Worm (Caenorhabditis elegans) whole organism, L1 larva: Measurements from ENCODE around the gene ymel-1.

Source experiments
- C16A3.4 ChIP-seq: fragments of 150-350 bp; optimal IDR thresholded peaks from 2 replicates; lab custom pipeline; 2014; ENCODE audit warnings: missing biosample characterization, missing genetic modification characterization
- F16B12.6 ChIP-seq: fragments of 150-350 bp; optimal IDR thresholded peaks from 2 replicates; lab custom pipeline; 2014; ENCODE audit warnings: missing biosample characterization, missing genetic modification characterization
- Y116A8C.19 ChIP-seq: sonication (generic microtip); optimal IDR thresholded peaks from 2 replicates; lab custom pipeline; 2016; ENCODE audit warnings: missing compliant biosample characterization, missing genetic modification characterization, borderline replicate concordance
- aha-1 ChIP-seq: fragments of 150-350 bp; optimal IDR thresholded peaks from 2 replicates; lab custom pipeline; 2014; ENCODE audit warnings: missing biosample characterization, missing genetic modification characterization
- ama-1 ChIP-seq: fragments of 150-350 bp; optimal IDR thresholded peaks from 2 replicates; lab custom pipeline; 2014
- blmp-1 ChIP-seq: fragments of 150-350 bp; optimal IDR thresholded peaks from 2 replicates; lab custom pipeline; 2014; ENCODE audit warnings: missing biosample characterization, missing genetic modification characterization
- ceh-63 ChIP-seq: fragments of 200-800 bp; sonication (Bioruptor generic); optimal IDR thresholded peaks from 2 replicates; lab custom pipeline; 2018; ENCODE audit warnings: mild to moderate bottlenecking, missing genetic modification characterization, missing compliant biosample characterization
- dpl-1 ChIP-seq, 3 experiments: fragments of 150-350 bp in 2 of 3; sonication (generic microtip) in 1 of 3; optimal IDR thresholded peaks; 2 replicates each; lab custom pipeline; 2014 to 2017; ENCODE audit warnings: missing biosample characterization in 3 of 3, missing genetic modification characterization in 3 of 3, missing genetic modification reagents in 3 of 3
- efl-1 ChIP-seq, 4 experiments: fragments of 150-350 bp; optimal IDR thresholded peaks in 3 of 4; peaks in 1 of 4; 1 replicate in 1 of 4; 2 replicates in 3 of 4; lab custom pipeline; 2014; ENCODE audit warnings: missing biosample characterization in 2 of 4, missing genetic modification characterization in 2 of 4, missing genetic modification reagents in 2 of 4
- egl-13 ChIP-seq: sonication (generic microtip); optimal IDR thresholded peaks from 2 replicates; lab custom pipeline; 2016; ENCODE audit warnings: missing genotype, missing genetic modification reagents, missing genetic modification characterization, missing compliant biosample characterization
- ets-5 ChIP-seq: fragments of 200-800 bp; sonication (Bioruptor generic); IDR thresholded peaks from 2 replicates; pipeline ENCODE4 v1.3.6; 2022; ENCODE audit warnings: missing genetic modification characterization, missing compliant biosample characterization
- fkh-10 ChIP-seq: sonication (generic microtip); optimal IDR thresholded peaks from 2 replicates; lab custom pipeline; 2017; ENCODE audit warnings: missing biosample characterization, missing genetic modification reagents, missing genetic modification characterization
- fkh-8 ChIP-seq: sonication (generic microtip); optimal IDR thresholded peaks from 2 replicates; lab custom pipeline; 2016; ENCODE audit warnings: mild to moderate bottlenecking, missing genetic modification characterization, missing compliant biosample characterization
- hlh-17 ChIP-seq: fragments of 200-800 bp; sonication (Bioruptor generic); optimal IDR thresholded peaks from 2 replicates; lab custom pipeline; 2018; ENCODE audit warnings: missing genetic modification characterization, mild to moderate bottlenecking, missing compliant biosample characterization, moderate library complexity, borderline replicate concordance
- hlh-4 ChIP-seq: sonication (generic microtip); optimal IDR thresholded peaks from 2 replicates; lab custom pipeline; 2016; ENCODE audit warnings: mild to moderate bottlenecking, missing genetic modification characterization, missing compliant biosample characterization
- hpl-2 ChIP-seq: fragments of 150-350 bp; optimal IDR thresholded peaks from 2 replicates; lab custom pipeline; 2014; ENCODE audit warnings: missing biosample characterization, missing genetic modification reagents, missing genetic modification characterization
- isw-1 ChIP-seq: fragments of 200-800 bp; sonication (Bioruptor generic); IDR thresholded peaks from 2 replicates; pipeline ENCODE4 v1.3.6; 2022; ENCODE audit warnings: missing genetic modification characterization, missing compliant biosample characterization
- jun-1 ChIP-seq: fragments of 150-350 bp; optimal IDR thresholded peaks from 2 replicates; lab custom pipeline; 2014; ENCODE audit warnings: missing biosample characterization, missing genetic modification reagents, missing genetic modification characterization
- lin-14 ChIP-seq: fragments of 200-800 bp; sonication (Bioruptor generic); optimal IDR thresholded peaks from 2 replicates; lab custom pipeline; 2018; ENCODE audit warnings: mild to moderate bottlenecking, missing genetic modification characterization, moderate library complexity, missing compliant biosample characterization
- lin-35 ChIP-seq, 2 experiments: fragments of 150-350 bp; optimal IDR thresholded peaks; 2 replicates each; lab custom pipeline; 2014; ENCODE audit warnings: missing biosample characterization in 2 of 2, missing genetic modification characterization in 2 of 2, missing genetic modification reagents in 2 of 2
- lir-3 ChIP-seq: sonication (generic microtip); optimal IDR thresholded peaks from 2 replicates; lab custom pipeline; 2016; ENCODE audit warnings: mild to moderate bottlenecking, missing genetic modification characterization, moderate library complexity, missing compliant biosample characterization; ENCODE audit not compliant: poor library complexity
- lsy-2 ChIP-seq, 2 experiments: fragments of 150-350 bp; optimal IDR thresholded peaks; 2 replicates each; lab custom pipeline; 2014; ENCODE audit warnings: missing biosample characterization in 2 of 2, missing genetic modification characterization in 2 of 2
- nhr-71 ChIP-seq: sonication (generic microtip); optimal IDR thresholded peaks from 2 replicates; lab custom pipeline; 2016; ENCODE audit warnings: mild to moderate bottlenecking, missing genetic modification characterization, moderate library complexity, missing compliant biosample characterization
- nhr-84 ChIP-seq: sonication (generic microtip); optimal IDR thresholded peaks from 2 replicates; lab custom pipeline; 2017; ENCODE audit warnings: missing biosample characterization, missing genetic modification characterization
- nhr-85 ChIP-seq: sonication (generic microtip); peaks from one replicate; lab custom pipeline; 2016; ENCODE audit warnings: missing genetic modification characterization, inconsistent platforms, missing compliant biosample characterization
- nhr-90 ChIP-seq: sonication (generic microtip); optimal IDR thresholded peaks from 2 replicates; lab custom pipeline; 2016; ENCODE audit warnings: mild to moderate bottlenecking, missing genetic modification characterization, missing compliant biosample characterization; ENCODE audit not compliant: poor library complexity
- skn-1 ChIP-seq: fragments of 150-350 bp; optimal IDR thresholded peaks from 2 replicates; lab custom pipeline; 2014; ENCODE audit warnings: missing biosample characterization, missing genetic modification characterization
- snpc-4 ChIP-seq: fragments of 150-350 bp; optimal IDR thresholded peaks from 2 replicates; lab custom pipeline; 2014; ENCODE audit warnings: missing biosample characterization, missing genetic modification characterization
- tlp-1 ChIP-seq: fragments of 150-350 bp; optimal IDR thresholded peaks from 2 replicates; lab custom pipeline; 2014; ENCODE audit warnings: missing biosample characterization, missing genetic modification characterization
- unc-130 ChIP-seq: fragments of 150-350 bp; optimal IDR thresholded peaks from 2 replicates; lab custom pipeline; 2017; ENCODE audit warnings: missing biosample characterization, missing genetic modification characterization, inconsistent platforms
- unc-30 ChIP-seq: sonication (generic microtip); optimal IDR thresholded peaks from 2 replicates; lab custom pipeline; 2017; ENCODE audit warnings: missing biosample characterization, missing genetic modification characterization
- unc-86 ChIP-seq: sonication (generic microtip); optimal IDR thresholded peaks from 2 replicates; lab custom pipeline; 2016; ENCODE audit warnings: missing genetic modification characterization, missing compliant biosample characterization
- unc-98 ChIP-seq: fragments of 200-800 bp; sonication (Bioruptor generic); IDR thresholded peaks from 2 replicates; pipeline ENCODE4 v1.3.6; 2022; ENCODE audit warnings: missing genetic modification characterization, missing compliant biosample characterization
- xbp-1 ChIP-seq: sonication (generic microtip); optimal IDR thresholded peaks from 2 replicates; lab custom pipeline; 2016; ENCODE audit warnings: missing genetic modification characterization, missing compliant biosample characterization
- ztf-11 ChIP-seq, 2 experiments: sonication (generic microtip); optimal IDR thresholded peaks; 2 replicates each; lab custom pipeline; 2016 to 2017; ENCODE audit warnings: missing genetic modification characterization in 2 of 2, missing biosample characterization in 1 of 2, missing compliant biosample characterization in 1 of 2

Gene ymel-1

DNA sequence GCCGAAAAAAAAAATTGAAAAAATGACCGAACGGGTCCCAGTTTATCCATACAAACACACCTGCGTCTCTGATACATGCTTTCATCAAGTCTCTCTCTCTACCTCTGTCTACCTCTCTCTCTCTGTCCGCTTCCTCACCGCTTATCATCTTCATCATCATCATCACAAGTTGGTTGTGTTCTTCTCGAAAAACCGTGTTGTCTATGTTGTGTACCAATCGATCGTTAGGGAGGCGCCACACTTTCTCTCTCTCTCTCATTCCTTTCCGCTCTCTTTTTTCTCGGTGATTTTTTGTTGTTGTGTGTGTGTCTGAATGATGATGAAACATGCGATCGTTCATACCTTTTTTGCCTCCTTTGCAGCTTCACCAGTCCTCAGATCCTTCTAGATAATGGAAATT lies 47.7 kb downstream of the ymel-1 start (continued):
- TF ChIP-seq ets-5 (GFP tag; lab: Robert Waterston, UW): no peak
- no peak for TF ChIP-seq fkh-8 (tag; lab: Kevin White, UChicago)
- TF ChIP-seq xbp-1 (tag; lab: Kevin White, UChicago): no peak
- TF ChIP-seq nhr-90 (tag; lab: Kevin White, UChicago): peak; percentile 27
- no peak for TF ChIP-seq Y116A8C.19

DNA sequence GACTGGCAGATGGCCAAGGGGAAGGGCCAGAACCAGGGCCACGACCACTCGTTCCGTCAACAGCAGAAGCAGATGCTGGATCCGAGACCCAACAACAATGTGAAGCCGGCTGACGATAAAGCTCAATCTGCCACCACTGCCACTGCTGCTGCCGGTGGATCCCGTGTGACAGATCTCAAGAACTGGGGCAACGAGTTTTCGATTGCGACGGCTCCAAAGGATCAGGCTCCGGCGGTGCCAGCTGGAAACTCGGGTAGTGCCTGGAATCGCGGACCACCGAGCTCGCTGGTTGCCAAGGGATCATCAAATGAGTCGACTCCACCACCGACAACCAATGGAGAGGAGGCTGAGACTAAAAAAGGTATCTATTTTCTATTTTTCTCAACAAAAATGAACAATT lies 48.5 kb downstream of the ymel-1 start:
- TF ChIP-seq aha-1 (tag; lab: Kevin White, UChicago) (no peak), unc-98 (GFP tag; lab: Robert Waterston, UW) (no peak), nhr-71 (tag; lab: Kevin White, UChicago) (no peak), ets-5 (GFP tag; lab: Robert Waterston, UW) (no peak), nhr-84 (tag; lab: Kevin White, UChicago) (no peak), snpc-4 (tag; lab: Kevin White, UChicago) (no peak), fkh-10 (GFP tag; lab: Kevin White, UChicago) (no peak), ama-1 (lab: Kevin White, UChicago) (no peak), hlh-4 (tag; lab: Kevin White, UChicago) (no peak), lin-14 (no peak), unc-86 (no peak), egl-13 (no peak), hlh-17 (no peak), ztf-11 (tag; optimal IDR thresholded peaks at IDR 0.05; lab: Kevin White, UChicago) (no peak)

DNA sequence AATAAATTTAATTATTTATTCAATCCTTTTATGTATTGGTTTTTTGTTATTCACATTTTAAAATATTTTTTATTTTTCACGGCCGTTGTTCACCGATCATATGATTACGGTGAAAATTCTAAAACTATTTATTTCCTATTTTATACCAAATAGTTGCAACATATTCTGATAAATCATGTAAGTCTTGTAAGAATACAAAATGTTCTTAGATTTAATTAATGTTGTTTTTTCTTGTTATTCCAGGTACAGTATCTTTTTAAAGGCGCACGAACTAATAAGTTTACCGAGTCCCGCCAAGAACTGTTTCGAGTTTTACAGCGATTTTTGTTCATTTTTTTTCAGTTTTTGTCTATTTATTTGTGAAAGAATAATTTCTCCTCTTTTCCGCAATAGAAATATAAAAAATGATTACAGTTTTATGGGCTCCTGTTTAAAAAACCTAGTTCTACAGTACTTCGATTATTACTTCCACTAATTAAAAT lies 53.7 kb downstream of the ymel-1 start, which contains the start of gene D2045.5:
TSS of gene D2045.5 (minus strand) at position 51 of the 482 bp plus-strand sequence.
- TF ChIP-seq lir-3 (tag; lab: Kevin White, UChicago) (no peak), nhr-90 (tag; lab: Kevin White, UChicago) (no peak), xbp-1 (tag; lab: Kevin White, UChicago) (no peak), nhr-85 (tag; lab: Kevin White, UChicago) (no peak), hpl-2 (no peak), jun-1 (no peak), ceh-63 (GFP tag; lab: Kevin White, UChicago) (no peak), ama-1 (lab: Kevin White, UChicago) (no peak), unc-130 (no peak), F16B12.6 (tag; lab: Kevin White, UChicago) (no peak), unc-30 (no peak), isw-1 (no peak), C16A3.4 (no peak), ztf-11 (tag; optimal IDR thresholded peaks at IDR 0.05; lab: Kevin White, UChicago) (no peak), Y116A8C.19 (no peak), unc-98 (GFP tag; lab: Robert Waterston, UW) (no peak), dpl-1 (GFP tag; optimal IDR thresholded peaks at IDR 0.05; lab: Kevin White, UChicago) (no peak), hlh-17 (no peak), tlp-1 (tag; lab: Kevin White, UChicago) (no peak)

DNA sequence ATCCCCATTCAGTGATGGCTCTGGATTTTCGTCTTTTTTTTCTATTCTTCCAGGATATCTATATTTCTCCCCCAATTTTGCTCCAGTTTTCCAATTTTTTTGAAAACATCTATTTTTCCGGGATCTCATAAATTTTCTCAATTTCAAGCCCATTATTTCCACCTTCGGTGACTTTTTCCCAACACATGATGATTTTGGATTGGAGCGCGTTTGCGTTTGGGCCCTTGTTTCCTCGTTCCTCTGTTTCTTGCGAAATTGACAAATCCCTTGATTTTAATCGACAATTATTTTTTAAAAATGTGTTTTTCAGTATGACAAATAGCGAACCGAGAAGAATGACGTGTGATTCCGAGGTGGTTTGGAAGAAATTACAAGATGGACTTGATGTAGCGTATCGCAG lies 55.0 kb downstream of the ymel-1 start, which contains the start of gene cul-1:
TSS of gene cul-1 (plus strand) at position 311 of the 400 bp plus-strand sequence.
- TF ChIP-seq skn-1 (tag; lab: Kevin White, UChicago) (peak; percentile 98), egl-13 (no peak), lsy-2 (tag; optimal IDR thresholded peaks at IDR 0.05; lab: Kevin White, UChicago) (peak in 1 of 2 experiments; percentile 39), ets-5 (GFP tag; lab: Robert Waterston, UW) (no peak), blmp-1 (tag; lab: Kevin White, UChicago) (peak; percentile 1), dpl-1 (GFP tag; optimal IDR thresholded peaks at IDR 0.05; lab: Kevin White, UChicago) (peak in 1 of 3 experiments; percentile 43), lin-35 (GFP tag; optimal IDR thresholded peaks at IDR 0.05; lab: Kevin White, UChicago) (peak in 1 of 2 experiments; percentile 50), efl-1 (optimal IDR thresholded peaks at IDR 0.05; lab: Kevin White, UChicago) (peak in 1 of 2 experiments; percentile 20), efl-1 (GFP tag; optimal IDR thresholded peaks at IDR 0.05 in 1 of 2; lab: Kevin White, UChicago) (peak; percentile 18 to 78)
